Fruit fly (Drosophila melanogaster) whole organism, embryonic: Measurements from ENCODE around the gene Elo68alpha.

ENCODE experiments used
- ATbp ChIP-seq: fragments of 200-800 bp; sonication (Bioruptor generic); optimal IDR thresholded peaks from 2 replicates; lab custom pipeline; 2017; ENCODE audit warnings: missing biosample characterization, mild to moderate bottlenecking, missing genetic modification characterization, missing genetic modification reagents
- Abd-B ChIP-seq: fragments of 200-800 bp; sonication (Bioruptor generic); optimal IDR thresholded peaks from 2 replicates; lab custom pipeline; 2018; ENCODE audit warnings: missing biosample characterization, mild to moderate bottlenecking, missing genetic modification characterization, moderate library complexity
- Adf1 ChIP-seq: fragments of 200-800 bp; sonication (Bioruptor generic); IDR thresholded peaks from 2 replicates; pipeline ENCODE4 v1.3.6; 2022; ENCODE audit warnings: missing biosample characterization, missing genetic modification characterization
- Bgb ChIP-seq: fragments of 200-800 bp; sonication (Bioruptor generic); IDR thresholded peaks from 2 replicates; pipeline ENCODE4 v1.3.6; 2022; ENCODE audit warnings: missing biosample characterization, missing genetic modification characterization; ENCODE audit not compliant: partially characterized antibody
- CG1024 ChIP-seq: fragments of 200-800 bp; sonication (Bioruptor generic); IDR thresholded peaks from 2 replicates; pipeline ENCODE4 v1.3.6; 2022; ENCODE audit warnings: missing biosample characterization, missing genetic modification characterization
- CG10654 ChIP-seq: fragments of 200-800 bp; sonication (Bioruptor generic); optimal IDR thresholded peaks from 2 replicates; lab custom pipeline; 2016; ENCODE audit warnings: missing biosample characterization, missing genetic modification characterization
- CG12659 ChIP-seq: fragments of 200-800 bp; sonication (Bioruptor generic); optimal IDR thresholded peaks from 3 replicates; lab custom pipeline; 2017; ENCODE audit warnings: mild to moderate bottlenecking, missing biosample characterization, missing genetic modification reagents, missing genetic modification characterization
- CG13296 ChIP-seq: fragments of 200-800 bp; sonication (Bioruptor generic); optimal IDR thresholded peaks from 3 replicates; lab custom pipeline; 2018; ENCODE audit warnings: missing biosample characterization, mild to moderate bottlenecking, missing genetic modification characterization
- CG13894 ChIP-seq: fragments of 200-800 bp; sonication (Bioruptor generic); optimal IDR thresholded peaks from 3 replicates; lab custom pipeline; 2018; ENCODE audit warnings: missing biosample characterization, mild to moderate bottlenecking, missing genetic modification characterization, moderate library complexity
- CG1602 ChIP-seq: fragments of 200-800 bp; sonication (Bioruptor generic); optimal IDR thresholded peaks from 3 replicates; lab custom pipeline; 2016; ENCODE audit warnings: missing biosample characterization, missing genetic modification characterization
- CG2116 ChIP-seq: fragments of 200-800 bp; sonication (Bioruptor generic); optimal IDR thresholded peaks from 3 replicates; lab custom pipeline; 2018; ENCODE audit warnings: missing biosample characterization, mild to moderate bottlenecking, missing genetic modification characterization
- CG2129 ChIP-seq: fragments of 200-800 bp; sonication (Bioruptor generic); IDR thresholded peaks from 2 replicates; pipeline ENCODE4 v1.3.6; 2022; ENCODE audit warnings: missing biosample characterization, missing genetic modification characterization; ENCODE audit not compliant: partially characterized antibody
- CG2712 ChIP-seq: fragments of 200-800 bp; optimal IDR thresholded peaks from 3 replicates; lab custom pipeline; 2019; ENCODE audit warnings: missing biosample characterization, mild to moderate bottlenecking, missing genetic modification characterization, moderate library complexity
- CG4820 ChIP-seq: fragments of 200-800 bp; sonication (Bioruptor generic); optimal IDR thresholded peaks from 3 replicates; lab custom pipeline; 2016; ENCODE audit warnings: missing biosample characterization, missing genetic modification characterization
- CG6254 ChIP-seq: fragments of 200-800 bp; sonication (Bioruptor generic); optimal IDR thresholded peaks from 3 replicates; lab custom pipeline; 2017; ENCODE audit warnings: mild to moderate bottlenecking, missing biosample characterization, missing genetic modification reagents, missing genetic modification characterization
- CG6683 ChIP-seq: fragments of 200-800 bp; sonication (Bioruptor generic); optimal IDR thresholded peaks from 2 replicates; lab custom pipeline; 2017; ENCODE audit warnings: missing biosample characterization, mild to moderate bottlenecking, missing genetic modification characterization, missing genetic modification reagents
- CG7839 ChIP-seq: fragments of 200-800 bp; sonication (Bioruptor generic); optimal IDR thresholded peaks from 3 replicates; lab custom pipeline; 2018; ENCODE audit warnings: missing biosample characterization, mild to moderate bottlenecking, missing genetic modification characterization, moderate library complexity
- CkIIα-i1 ChIP-seq: fragments of 200-800 bp; sonication (Bioruptor generic); IDR thresholded peaks from 2 replicates; pipeline ENCODE4 v1.3.6; 2022; ENCODE audit warnings: missing biosample characterization, missing genetic modification characterization
- Dll ChIP-seq: fragments of 200-800 bp; sonication (Bioruptor generic); IDR thresholded peaks from 4 replicates; pipeline ENCODE4 v1.3.6; 2022; ENCODE audit warnings: missing biosample characterization, missing genetic modification characterization; ENCODE audit not compliant: partially characterized antibody
- HHEX ChIP-seq: fragments of 200-800 bp; sonication (Bioruptor generic); optimal IDR thresholded peaks from 3 replicates; lab custom pipeline; 2017; ENCODE audit warnings: missing biosample characterization, mild to moderate bottlenecking, missing genetic modification characterization, missing genetic modification reagents
- HLH4C ChIP-seq: fragments of 200-800 bp; sonication (Bioruptor generic); IDR thresholded peaks from 3 replicates; pipeline ENCODE4 v1.3.6; 2022; ENCODE audit warnings: missing biosample characterization, missing genetic modification characterization; ENCODE audit not compliant: partially characterized antibody
- HmgD ChIP-seq: fragments of 200-800 bp; sonication (Bioruptor generic); optimal IDR thresholded peaks from 3 replicates; lab custom pipeline; 2016; ENCODE audit warnings: missing biosample characterization, missing genetic modification characterization
- Hsf ChIP-seq: fragments of 200-800 bp; sonication (Bioruptor generic); optimal IDR thresholded peaks from 3 replicates; lab custom pipeline; 2016; ENCODE audit warnings: missing biosample characterization, missing genetic modification characterization
- Med ChIP-seq: fragments of 200-800 bp; sonication (Bioruptor generic); peaks from one replicate; lab custom pipeline; 2016; ENCODE audit warnings: missing biosample characterization, missing genetic modification characterization, mild to moderate bottlenecking, inconsistent platforms, moderate library complexity
- Meics ChIP-seq: fragments of 200-800 bp; sonication (Bioruptor generic); optimal IDR thresholded peaks from 2 replicates; lab custom pipeline; 2017; ENCODE audit warnings: missing biosample characterization, mild to moderate bottlenecking, missing genetic modification characterization
- Mes4 ChIP-seq: fragments of 200-800 bp; sonication (Bioruptor generic); optimal IDR thresholded peaks from 2 replicates; lab custom pipeline; 2016; ENCODE audit warnings: missing biosample characterization, missing genetic modification characterization
- Six4 ChIP-seq: fragments of 200-800 bp; sonication (Bioruptor generic); optimal IDR thresholded peaks from 2 replicates; lab custom pipeline; 2016; ENCODE audit warnings: missing biosample characterization, missing genetic modification characterization
- ap ChIP-seq: fragments of 200-800 bp; sonication (Bioruptor generic); IDR thresholded peaks from 2 replicates; pipeline ENCODE4 v1.3.6; 2022; ENCODE audit warnings: missing biosample characterization, missing genetic modification characterization
- bcd ChIP-seq: fragments of 200-800 bp; sonication (Bioruptor generic); optimal IDR thresholded peaks from 2 replicates; lab custom pipeline; 2017; ENCODE audit warnings: missing biosample characterization, mild to moderate bottlenecking, missing genetic modification characterization
- bowl ChIP-seq: fragments of 200-800 bp; sonication (Bioruptor generic); IDR thresholded peaks from 2 replicates; pipeline ENCODE4 v1.3.6; 2022; ENCODE audit warnings: missing biosample characterization, missing genetic modification characterization
- btn ChIP-seq: fragments of 200-800 bp; sonication (Bioruptor generic); optimal IDR thresholded peaks from 2 replicates; lab custom pipeline; 2016; ENCODE audit warnings: missing biosample characterization, missing genetic modification characterization
- chn ChIP-seq: fragments of 200-800 bp; sonication (Bioruptor generic); optimal IDR thresholded peaks from 2 replicates; lab custom pipeline; 2016; ENCODE audit warnings: missing biosample characterization, missing genetic modification characterization
- croc ChIP-seq: fragments of 200-800 bp; sonication (Bioruptor generic); conservative IDR thresholded peaks from 3 replicates; pipeline ENCODE4 v1.3.6; 2022; ENCODE audit warnings: missing biosample characterization, missing genetic modification characterization
- dm ChIP-seq: fragments of 200-800 bp; sonication (Bioruptor generic); optimal IDR thresholded peaks from 3 replicates; lab custom pipeline; 2016; ENCODE audit warnings: missing biosample characterization, missing genetic modification characterization
- eve ChIP-seq, 2 experiments: fragments of >200 bp; optimal IDR thresholded peaks; 2 replicates each; lab custom pipeline; 2017; ENCODE audit warnings: missing biosample characterization in 2 of 2, missing genetic modification characterization in 2 of 2
- grn ChIP-seq: fragments of 200-800 bp; sonication (Bioruptor generic); optimal IDR thresholded peaks from 3 replicates; lab custom pipeline; 2017; ENCODE audit warnings: missing biosample characterization, missing genetic modification characterization
- gro ChIP-seq: fragments of 200-800 bp; sonication (Bioruptor generic); optimal IDR thresholded peaks from 2 replicates; lab custom pipeline; 2016; ENCODE audit warnings: missing biosample characterization, missing genetic modification characterization
- gt ChIP-seq: fragments of 200-800 bp; sonication (Bioruptor generic); IDR thresholded peaks from 2 replicates; pipeline ENCODE4 v1.3.6; 2022; ENCODE audit warnings: missing biosample characterization, missing genetic modification characterization
- hbn ChIP-seq: fragments of 200-800 bp; sonication (Bioruptor generic); IDR thresholded peaks from 2 replicates; pipeline ENCODE4 v1.3.6; 2022; ENCODE audit warnings: missing biosample characterization, missing genetic modification characterization; ENCODE audit not compliant: partially characterized antibody
- kah ChIP-seq: fragments of 200-800 bp; sonication (Bioruptor generic); optimal IDR thresholded peaks from 2 replicates; lab custom pipeline; 2018; ENCODE audit warnings: missing biosample characterization, mild to moderate bottlenecking, missing genetic modification characterization
- nau ChIP-seq: fragments of 200-800 bp; sonication (Bioruptor generic); optimal IDR thresholded peaks from 3 replicates; lab custom pipeline; 2017; ENCODE audit warnings: missing biosample characterization, mild to moderate bottlenecking, missing genetic modification characterization, missing genetic modification reagents
- nerfin-1 ChIP-seq: fragments of 200-800 bp; sonication (Bioruptor generic); optimal IDR thresholded peaks from 3 replicates; lab custom pipeline; 2019; ENCODE audit warnings: missing biosample characterization, mild to moderate bottlenecking, missing genetic modification characterization, moderate library complexity
- peb ChIP-seq: fragments of 200-800 bp; sonication (Bioruptor generic); IDR thresholded peaks from 2 replicates; pipeline ENCODE4 v1.3.6; 2022; ENCODE audit warnings: missing biosample characterization, missing genetic modification characterization
- pita ChIP-seq: fragments of 200-800 bp; sonication (Bioruptor generic); optimal IDR thresholded peaks from 2 replicates; lab custom pipeline; 2017; ENCODE audit warnings: missing biosample characterization, mild to moderate bottlenecking, missing genetic modification characterization
- pros ChIP-seq: fragments of 200-800 bp; sonication (Bioruptor generic); optimal IDR thresholded peaks from 3 replicates; lab custom pipeline; 2019; ENCODE audit warnings: missing biosample characterization, mild to moderate bottlenecking, missing genetic modification characterization, moderate library complexity
- rib ChIP-seq: fragments of 200-800 bp; sonication (Bioruptor generic); IDR thresholded peaks from 2 replicates; pipeline ENCODE4 v1.3.6; 2022; ENCODE audit warnings: missing biosample characterization, missing genetic modification characterization
- sd ChIP-seq: fragments of 200-800 bp; sonication (Bioruptor generic); optimal IDR thresholded peaks from 3 replicates; lab custom pipeline; 2018; ENCODE audit warnings: missing biosample characterization, mild to moderate bottlenecking, missing genetic modification characterization, moderate library complexity
- shn ChIP-seq: fragments of 200-800 bp; sonication (Bioruptor generic); optimal IDR thresholded peaks from 3 replicates; lab custom pipeline; 2016; ENCODE audit warnings: missing biosample characterization, missing genetic modification characterization
- slp2 ChIP-seq: fragments of 200-800 bp; sonication (Bioruptor generic); optimal IDR thresholded peaks from 2 replicates; lab custom pipeline; 2016; ENCODE audit warnings: missing biosample characterization, missing genetic modification characterization
- z ChIP-seq: fragments of 200-800 bp; sonication (Bioruptor generic); IDR thresholded peaks from 3 replicates; pipeline ENCODE4 v1.3.6; 2022; ENCODE audit warnings: missing biosample characterization, missing genetic modification characterization
- zf30C ChIP-seq: fragments of 200-800 bp; sonication (Bioruptor generic); optimal IDR thresholded peaks from 3 replicates; lab custom pipeline; 2018; ENCODE audit warnings: missing biosample characterization, mild to moderate bottlenecking, missing genetic modification characterization

Gene Elo68alpha

DNA sequence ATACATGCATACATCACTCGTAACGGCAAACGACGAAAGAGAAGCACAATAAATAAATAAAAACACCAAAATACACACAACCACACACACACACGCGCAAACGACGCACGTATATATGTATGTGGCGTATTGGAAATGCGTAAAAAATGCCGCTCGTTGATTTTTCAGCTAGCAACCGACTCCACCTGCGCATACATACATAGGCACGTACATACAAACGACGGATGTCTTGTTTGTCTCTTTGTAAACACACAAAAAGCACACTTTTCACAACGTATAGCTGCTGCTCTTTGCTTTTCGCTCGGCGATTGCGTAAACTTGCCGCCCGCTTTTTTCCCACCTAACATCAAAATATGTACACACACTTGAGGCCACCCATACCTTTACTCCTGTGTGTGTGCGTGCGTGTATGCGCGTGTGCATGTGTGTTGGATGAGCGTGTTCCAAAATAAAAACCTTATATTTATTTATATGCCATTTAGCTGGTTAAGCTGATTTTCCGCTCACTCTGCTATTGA is 17.1 kb upstream of the Elo68alpha start (continued):
- no peak for TF ChIP-seq pita (GFP tag; lab: Kevin White, UChicago)
- TF ChIP-seq CG13296: peak; percentile 64
- TF ChIP-seq ap (GFP tag; lab: Robert Waterston, UW): no peak
- no peak for TF ChIP-seq slp2 (GFP tag; lab: Kevin White, UChicago)
- TF ChIP-seq CG6683 (GFP tag; lab: Kevin White, UChicago): peak; percentile 64
- TF ChIP-seq bcd (GFP tag; lab: Kevin White, UChicago): no peak
- TF ChIP-seq croc: no peak
- no peak for TF ChIP-seq CG10654 (GFP tag; lab: Kevin White, UChicago)
- no peak for TF ChIP-seq Mes4 (GFP tag; lab: Kevin White, UChicago)
- no peak for TF ChIP-seq CG2116 (GFP tag; lab: Kevin White, UChicago)
- no peak for TF ChIP-seq CG12659 (GFP tag; lab: Kevin White, UChicago)
- peak; percentile 16 for TF ChIP-seq CG6254 (GFP tag; lab: Kevin White, UChicago)
- no peak for TF ChIP-seq shn (GFP tag; lab: Kevin White, UChicago)
- TF ChIP-seq HLH4C (GFP tag; lab: Robert Waterston, UW): no peak
- TF ChIP-seq sd: peak; percentile 80
- TF ChIP-seq CG7839 (tag; lab: Kevin White, UChicago): no peak
- no peak for TF ChIP-seq eve (GFP tag; optimal IDR thresholded peaks at IDR 0.05; lab: Kevin White, UChicago)
- no peak for TF ChIP-seq hbn
- TF ChIP-seq Bgb: no peak; the same call in 1 of the 2 replicates
- no peak for TF ChIP-seq Dll (GFP tag; lab: Robert Waterston, UW)
- TF ChIP-seq ATbp: peak; percentile 66
- TF ChIP-seq kah (GFP tag; lab: Kevin White, UChicago): peak; percentile 60
- TF ChIP-seq chn: no peak
- TF ChIP-seq Abd-B (GFP tag; lab: Kevin White, UChicago): no peak
- peak; percentile 36 for TF ChIP-seq nau
- TF ChIP-seq pros (GFP tag; lab: Kevin White, UChicago): peak; percentile 8
- TF ChIP-seq Six4 (GFP tag; lab: Kevin White, UChicago): no peak
- no peak for TF ChIP-seq gro
- TF ChIP-seq z (GFP tag; lab: Robert Waterston, UW): peak; percentile 40; the same call in 1 of the 3 replicates
- no peak for TF ChIP-seq HmgD (GFP tag; lab: Kevin White, UChicago)
- TF ChIP-seq CG1602 (GFP tag; lab: Kevin White, UChicago): no peak
- peak; percentile 50 for TF ChIP-seq Meics (GFP tag; lab: Kevin White, UChicago)
- TF ChIP-seq bowl: no peak
- TF ChIP-seq CG2712 (tag; lab: Kevin White, UChicago): no peak
- TF ChIP-seq dm (GFP tag; lab: Kevin White, UChicago): no peak
- TF ChIP-seq CG2129 (GFP tag; lab: Robert Waterston, UW): no peak
- TF ChIP-seq Med (GFP tag; lab: Kevin White, UChicago): peak; percentile 64
- TF ChIP-seq nerfin-1 (tag; lab: Kevin White, UChicago): peak; percentile 83
- TF ChIP-seq zf30C (GFP tag; lab: Kevin White, UChicago): no peak
- TF ChIP-seq Adf1 (GFP tag; lab: Robert Waterston, UW): no peak; the same call in 1 of the 2 replicates
- TF ChIP-seq rib (GFP tag; lab: Robert Waterston, UW): peak; percentile 63
- no peak for TF ChIP-seq gt (GFP tag; lab: Robert Waterston, UW)
- no peak; the same call in 1 of the 2 replicates for TF ChIP-seq CG1024 (GFP tag; lab: Robert Waterston, UW)
- no peak for TF ChIP-seq Hsf (GFP tag; lab: Kevin White, UChicago)
- TF ChIP-seq CG4820 (GFP tag; lab: Kevin White, UChicago): no peak
- no peak for TF ChIP-seq CkIIα-i1
- TF ChIP-seq HHEX (GFP tag; lab: Kevin White, UChicago): peak; percentile 39
- TF ChIP-seq CG13894: peak; percentile 84
- no peak for TF ChIP-seq btn (GFP tag; lab: Kevin White, UChicago)
- no peak for TF ChIP-seq peb (GFP tag; lab: Robert Waterston, UW)
- no peak for TF ChIP-seq grn
